Fruit fly (Drosophila melanogaster) whole organism, embryonic: ENCODE results near the gene CG11893.

Experiments used
- Antp ChIP-seq: fragments of 200-800 bp; sonication (Bioruptor generic); optimal IDR thresholded peaks from 3 replicates; lab custom pipeline; 2016; ENCODE audit warnings: missing biosample characterization, missing genetic modification characterization
- CG10267 ChIP-seq: fragments of 200-800 bp; sonication (Bioruptor generic); optimal IDR thresholded peaks from 2 replicates; lab custom pipeline; 2018; ENCODE audit warnings: missing biosample characterization, mild to moderate bottlenecking, missing genetic modification characterization, moderate library complexity
- CG10366 ChIP-seq: fragments of 200-800 bp; sonication (Bioruptor generic); IDR thresholded peaks from 2 replicates; pipeline ENCODE4 v1.3.6; 2022; ENCODE audit warnings: missing biosample characterization, missing genetic modification characterization
- CG12071 ChIP-seq: fragments of 200-800 bp; sonication (Bioruptor generic); optimal IDR thresholded peaks from 3 replicates; lab custom pipeline; 2018; ENCODE audit warnings: missing biosample characterization, mild to moderate bottlenecking, missing genetic modification characterization
- CG12391 ChIP-seq: fragments of 200-800 bp; sonication (Bioruptor generic); optimal IDR thresholded peaks from 3 replicates; lab custom pipeline; 2018; ENCODE audit warnings: missing biosample characterization, mild to moderate bottlenecking, missing genetic modification characterization, moderate library complexity
- CG13296 ChIP-seq: fragments of 200-800 bp; sonication (Bioruptor generic); optimal IDR thresholded peaks from 3 replicates; lab custom pipeline; 2018; ENCODE audit warnings: missing biosample characterization, mild to moderate bottlenecking, missing genetic modification characterization
- CG14014 ChIP-seq: fragments of 200-800 bp; sonication (Bioruptor generic); IDR thresholded peaks from 2 replicates; pipeline ENCODE4 v1.3.6; 2022; ENCODE audit warnings: missing biosample characterization, missing genetic modification characterization
- CG15269 ChIP-seq: fragments of 200-800 bp; sonication (Bioruptor generic); optimal IDR thresholded peaks from 2 replicates; lab custom pipeline; 2018; ENCODE audit warnings: missing biosample characterization, mild to moderate bottlenecking, missing genetic modification characterization, moderate library complexity
- CG1529 ChIP-seq: fragments of 200-800 bp; sonication (Bioruptor generic); optimal IDR thresholded peaks from 3 replicates; lab custom pipeline; 2018; ENCODE audit warnings: missing biosample characterization, missing genetic modification characterization
- CG16779 ChIP-seq: fragments of 200-800 bp; sonication (Bioruptor generic); IDR thresholded peaks from 2 replicates; pipeline ENCODE4 v1.3.6; 2022; ENCODE audit warnings: missing biosample characterization, missing genetic modification characterization
- CG30403 ChIP-seq: fragments of 200-800 bp; sonication (Bioruptor generic); optimal IDR thresholded peaks from 3 replicates; lab custom pipeline; 2016; ENCODE audit warnings: missing biosample characterization, missing genetic modification characterization
- CG32772 ChIP-seq: fragments of 200-800 bp; sonication (Bioruptor generic); IDR thresholded peaks from 2 replicates; pipeline ENCODE4 v1.3.6; 2022; ENCODE audit warnings: missing biosample characterization, missing genetic modification characterization
- CG4360 ChIP-seq: fragments of 200-800 bp; sonication (Bioruptor generic); IDR thresholded peaks from 2 replicates; pipeline ENCODE4 v1.3.6; 2022; ENCODE audit warnings: missing biosample characterization, missing genetic modification characterization
- CG4424 ChIP-seq: fragments of 200-800 bp; sonication (Bioruptor generic); optimal IDR thresholded peaks from 3 replicates; lab custom pipeline; 2016; ENCODE audit warnings: missing biosample characterization, missing genetic modification characterization
- CG4820 ChIP-seq: fragments of 200-800 bp; sonication (Bioruptor generic); optimal IDR thresholded peaks from 3 replicates; lab custom pipeline; 2016; ENCODE audit warnings: missing biosample characterization, missing genetic modification characterization
- CG5180 ChIP-seq: fragments of 200-800 bp; sonication (Bioruptor generic); optimal IDR thresholded peaks from 3 replicates; lab custom pipeline; 2017; ENCODE audit warnings: missing biosample characterization, missing genetic modification characterization, mild to moderate bottlenecking, moderate library complexity, missing genetic modification reagents
- CG6175 ChIP-seq: fragments of 200-800 bp; sonication (Bioruptor generic); IDR thresholded peaks from 3 replicates; pipeline ENCODE4 v1.3.6; 2022; ENCODE audit warnings: missing biosample characterization, missing genetic modification characterization
- CG7786 ChIP-seq: fragments of 200-800 bp; sonication (Bioruptor generic); optimal IDR thresholded peaks from 2 replicates; lab custom pipeline; 2016; ENCODE audit warnings: missing biosample characterization, missing genetic modification characterization
- CG7928 ChIP-seq: fragments of 200-800 bp; sonication (Bioruptor generic); optimal IDR thresholded peaks from 2 replicates; lab custom pipeline; 2017; ENCODE audit warnings: missing biosample characterization, mild to moderate bottlenecking, missing genetic modification characterization
- CG8478 ChIP-seq: fragments of >200 bp; optimal IDR thresholded peaks from 2 replicates; lab custom pipeline; 2018
- CG9609 ChIP-seq: fragments of 200-800 bp; sonication (Bioruptor generic); optimal IDR thresholded peaks from 3 replicates; lab custom pipeline; 2016; ENCODE audit warnings: missing biosample characterization, missing genetic modification characterization
- D19A ChIP-seq: fragments of 200-800 bp; optimal IDR thresholded peaks from 3 replicates; lab custom pipeline; 2019; ENCODE audit warnings: missing biosample characterization, mild to moderate bottlenecking, missing genetic modification characterization, moderate library complexity
- Dek ChIP-seq: fragments of 200-800 bp; sonication (Bioruptor generic); optimal IDR thresholded peaks from 3 replicates; lab custom pipeline; 2019; ENCODE audit warnings: missing biosample characterization, mild to moderate bottlenecking, missing genetic modification characterization, moderate library complexity
- Dref ChIP-seq: fragments of 200-800 bp; sonication (Bioruptor generic); IDR thresholded peaks from 2 replicates; pipeline ENCODE4 v1.3.6; 2022; ENCODE audit warnings: missing biosample characterization, missing genetic modification characterization
- Fer1 ChIP-seq: fragments of 200-800 bp; sonication (Bioruptor generic); optimal IDR thresholded peaks from 2 replicates; lab custom pipeline; 2017; ENCODE audit warnings: missing biosample characterization, mild to moderate bottlenecking, missing genetic modification characterization
- H15 ChIP-seq: fragments of 200-800 bp; sonication (Bioruptor generic); IDR thresholded peaks from 3 replicates; pipeline ENCODE4 v1.3.6; 2022; ENCODE audit warnings: missing biosample characterization, missing genetic modification characterization
- Hr3 ChIP-seq: fragments of 200-800 bp; sonication (Bioruptor generic); optimal IDR thresholded peaks from 3 replicates; lab custom pipeline; 2016; ENCODE audit warnings: missing biosample characterization, missing genetic modification characterization
- Lpt ChIP-seq: fragments of >200 bp; optimal IDR thresholded peaks from 2 replicates; lab custom pipeline; 2018; ENCODE audit warnings: missing biosample characterization, missing genetic modification characterization
- NC2β ChIP-seq: fragments of 200-800 bp; sonication (Bioruptor generic); optimal IDR thresholded peaks from 2 replicates; lab custom pipeline; 2016; ENCODE audit warnings: missing biosample characterization, missing genetic modification characterization
- Ptx1 ChIP-seq: fragments of 200-800 bp; sonication (Bioruptor generic); IDR thresholded peaks from 2 replicates; pipeline ENCODE4 v1.3.6; 2022; ENCODE audit warnings: missing biosample characterization, missing genetic modification characterization
- Sox100B ChIP-seq: fragments of 200-800 bp; sonication (Bioruptor generic); optimal IDR thresholded peaks from 3 replicates; lab custom pipeline; 2018; ENCODE audit warnings: missing biosample characterization, mild to moderate bottlenecking, missing genetic modification characterization
- Ssrp ChIP-seq: fragments of 200-800 bp; sonication (Bioruptor generic); optimal IDR thresholded peaks from 2 replicates; lab custom pipeline; 2018; ENCODE audit warnings: missing biosample characterization, mild to moderate bottlenecking, missing genetic modification characterization, moderate library complexity
- abd-A ChIP-seq: fragments of 200-800 bp; sonication (Bioruptor generic); optimal IDR thresholded peaks from 3 replicates; lab custom pipeline; 2019; ENCODE audit warnings: missing biosample characterization, mild to moderate bottlenecking, missing genetic modification characterization, moderate library complexity
- ara ChIP-seq: fragments of 200-800 bp; sonication (Bioruptor generic); IDR thresholded peaks from 2 replicates; pipeline ENCODE4 v1.3.6; 2022; ENCODE audit warnings: missing biosample characterization, missing genetic modification characterization
- ash1 ChIP-seq: fragments of 200-800 bp; sonication (Bioruptor generic); optimal IDR thresholded peaks from 2 replicates; lab custom pipeline; 2018; ENCODE audit warnings: missing biosample characterization, mild to moderate bottlenecking, missing genetic modification characterization
- bigmax ChIP-seq: fragments of 200-800 bp; sonication (Bioruptor generic); optimal IDR thresholded peaks from 2 replicates; lab custom pipeline; 2018; ENCODE audit warnings: missing biosample characterization, mild to moderate bottlenecking, missing genetic modification characterization
- bowl ChIP-seq: fragments of 200-800 bp; sonication (Bioruptor generic); IDR thresholded peaks from 2 replicates; pipeline ENCODE4 v1.3.6; 2022; ENCODE audit warnings: missing biosample characterization, missing genetic modification characterization
- ci ChIP-seq: fragments of 200-800 bp; sonication (Bioruptor generic); IDR thresholded peaks from 3 replicates; pipeline ENCODE4 v1.3.6; 2022; ENCODE audit warnings: missing biosample characterization, missing genetic modification characterization
- disco-r ChIP-seq: fragments of 200-800 bp; sonication (Bioruptor generic); optimal IDR thresholded peaks from 2 replicates; lab custom pipeline; 2016; ENCODE audit warnings: missing biosample characterization, missing genetic modification characterization
- dpn ChIP-seq, 2 experiments: fragments of 200-800 bp; sonication (Bioruptor generic); optimal IDR thresholded peaks; 3 replicates each; lab custom pipeline; 2016; ENCODE audit warnings: missing biosample characterization in 2 of 2, missing genetic modification characterization in 2 of 2
- eve ChIP-seq, 2 experiments: fragments of >200 bp; optimal IDR thresholded peaks; 2 replicates each; lab custom pipeline; 2017; ENCODE audit warnings: missing biosample characterization in 2 of 2, missing genetic modification characterization in 2 of 2
- ftz-f1 ChIP-seq: fragments of 200-800 bp; sonication (Bioruptor generic); optimal IDR thresholded peaks from 2 replicates; lab custom pipeline; 2016; ENCODE audit warnings: missing biosample characterization, missing genetic modification characterization
- gcm2 ChIP-seq: fragments of 200-800 bp; sonication (Bioruptor generic); optimal IDR thresholded peaks from 2 replicates; lab custom pipeline; 2016; ENCODE audit warnings: missing biosample characterization, missing genetic modification characterization
- hth ChIP-seq: fragments of >200 bp; optimal IDR thresholded peaks from 2 replicates; lab custom pipeline; 2017; ENCODE audit warnings: inconsistent platforms
- ind ChIP-seq: fragments of 200-800 bp; sonication (Bioruptor generic); optimal IDR thresholded peaks from 3 replicates; lab custom pipeline; 2016; ENCODE audit warnings: missing biosample characterization, missing genetic modification characterization
- lov ChIP-seq, 2 experiments: fragments of 200-800 bp in 1 of 2; fragments of >200 bp in 1 of 2; sonication (Bioruptor generic) in 1 of 2; IDR thresholded peaks in 1 of 2; optimal IDR thresholded peaks in 1 of 2; 2 replicates in 1 of 2; 3 replicates in 1 of 2; pipeline versions ENCODE4 v1.3.6 to Lab custom; 2017 to 2022; ENCODE audit warnings: missing biosample characterization in 1 of 2, missing genetic modification characterization in 1 of 2
- mam ChIP-seq: fragments of 200-800 bp; sonication (Bioruptor generic); optimal IDR thresholded peaks from 3 replicates; lab custom pipeline; 2016; ENCODE audit warnings: missing biosample characterization, missing genetic modification characterization
- tio ChIP-seq: fragments of 200-800 bp; sonication (Bioruptor generic); optimal IDR thresholded peaks from 2 replicates; lab custom pipeline; 2017; ENCODE audit warnings: missing biosample characterization, missing genetic modification characterization, inconsistent platforms
- trh ChIP-seq: fragments of 200-800 bp; sonication (Bioruptor generic); optimal IDR thresholded peaks from 2 replicates; lab custom pipeline; 2016; ENCODE audit warnings: missing biosample characterization, missing genetic modification characterization
- vnd ChIP-seq: fragments of 200-800 bp; sonication (Bioruptor generic); IDR thresholded peaks from 3 replicates; pipeline ENCODE4 v1.3.6; 2022; ENCODE audit warnings: missing biosample characterization, missing genetic modification characterization; ENCODE audit not compliant: partially characterized antibody
- vvl ChIP-seq: fragments of 200-800 bp; sonication (Bioruptor generic); IDR thresholded peaks from 2 replicates; pipeline ENCODE4 v1.3.6; 2022; ENCODE audit warnings: missing biosample characterization, missing genetic modification characterization
- wdn ChIP-seq: fragments of 200-800 bp; sonication (Bioruptor generic); IDR thresholded peaks from 2 replicates; pipeline ENCODE4 v1.3.6; 2022; ENCODE audit warnings: missing biosample characterization, missing genetic modification characterization

Gene CG11893

dm6 chr3R:25265589-25266201 is 24.0 kb upstream of the CG11893 start, which contains the start of the genes GlnRS and RIOK2 (continued):
- no peak for TF ChIP-seq CG15269
- TF ChIP-seq hth (lab: Kevin White, UChicago): no peak
- TF ChIP-seq ash1: no peak
- TF ChIP-seq ind (GFP tag; lab: Kevin White, UChicago): no peak
- TF ChIP-seq CG10267 (tag; lab: Kevin White, UChicago): peak; percentile 62
- peak; percentile 6 for TF ChIP-seq CG30403 (GFP tag; lab: Kevin White, UChicago)
- peak; percentile 31 for TF ChIP-seq CG12391 (tag; lab: Kevin White, UChicago)
- no peak for TF ChIP-seq CG8478 (lab: Kevin White, UChicago)
- TF ChIP-seq Antp: no peak
- TF ChIP-seq CG16779 (GFP tag; lab: Robert Waterston, UW): no peak
- no peak for TF ChIP-seq CG4360 (GFP tag; lab: Robert Waterston, UW)
- no peak for TF ChIP-seq trh (GFP tag; lab: Kevin White, UChicago)
- TF ChIP-seq CG1529 (GFP tag; lab: Kevin White, UChicago): no peak
- TF ChIP-seq ci (GFP tag; lab: Robert Waterston, UW): no peak; the same call in 2 of the 3 replicates
- peak; percentile 88 for TF ChIP-seq Dref (GFP tag; lab: Robert Waterston, UW)
- no peak for TF ChIP-seq CG4424
- TF ChIP-seq mam (GFP tag; lab: Kevin White, UChicago): no peak
- peak; percentile 92 for TF ChIP-seq vnd (GFP tag; lab: Robert Waterston, UW)
- TF ChIP-seq CG5180 (GFP tag; lab: Kevin White, UChicago): no peak
- TF ChIP-seq D19A (tag; lab: Kevin White, UChicago): no peak
- no peak for TF ChIP-seq Sox100B
- TF ChIP-seq NC2β: peak; percentile 45
- no peak for TF ChIP-seq Lpt (GFP tag; lab: Kevin White, UChicago)
- peak in 1 of 2 experiments; percentile 18 for TF ChIP-seq dpn (GFP tag; optimal IDR thresholded peaks at IDR 0.05; lab: Kevin White, UChicago)
- TF ChIP-seq Hr3 (GFP tag; lab: Kevin White, UChicago): no peak
- no peak for TF ChIP-seq lov (optimal IDR thresholded peaks at IDR 0.05; lab: Kevin White, UChicago)
- no peak for TF ChIP-seq lov (GFP tag; IDR thresholded peaks at IDR 0.05; lab: Robert Waterston, UW)
- no peak for TF ChIP-seq CG4820 (GFP tag; lab: Kevin White, UChicago)
- no peak for TF ChIP-seq ftz-f1 (GFP tag; lab: Kevin White, UChicago)
- no peak for TF ChIP-seq disco-r (GFP tag; lab: Kevin White, UChicago)
- TF ChIP-seq H15: no peak
- TF ChIP-seq eve (GFP tag; optimal IDR thresholded peaks at IDR 0.05; lab: Kevin White, UChicago): no peak
- TF ChIP-seq gcm2 (GFP tag; lab: Kevin White, UChicago): no peak
- TF ChIP-seq bowl (GFP tag; lab: Robert Waterston, UW): no peak
- TF ChIP-seq Ssrp (tag; lab: Kevin White, UChicago): no peak
- TF ChIP-seq abd-A (tag; lab: Kevin White, UChicago): no peak
- TF ChIP-seq CG12071 (GFP tag; lab: Kevin White, UChicago): no peak
- peak; percentile 16 for TF ChIP-seq CG9609 (GFP tag; lab: Kevin White, UChicago)
- peak; percentile 55 for TF ChIP-seq bigmax (GFP tag; lab: Kevin White, UChicago)
- TF ChIP-seq CG13296 (GFP tag; lab: Kevin White, UChicago): no peak
- TF ChIP-seq CG7928: no peak
- no peak for TF ChIP-seq CG10366 (GFP tag; lab: Robert Waterston, UW)
- TF ChIP-seq CG6175 (GFP tag; lab: Robert Waterston, UW): no peak
- no peak for TF ChIP-seq Dek (tag; lab: Kevin White, UChicago)
- no peak for TF ChIP-seq Ptx1 (GFP tag; lab: Robert Waterston, UW)
- peak; percentile 10 for TF ChIP-seq CG7786 (GFP tag; lab: Kevin White, UChicago)
- no peak for TF ChIP-seq tio (GFP tag; lab: Kevin White, UChicago)
- TF ChIP-seq Fer1 (GFP tag; lab: Kevin White, UChicago): no peak
- peak; percentile 8; the same call in 1 of the 2 replicates for TF ChIP-seq vvl
- no peak for TF ChIP-seq CG14014 (GFP tag; lab: Robert Waterston, UW)
- TF ChIP-seq wdn: no peak
- no peak for TF ChIP-seq CG32772 (GFP tag; lab: Robert Waterston, UW)
- TF ChIP-seq ara: no peak
